Fruit fly (Drosophila melanogaster) whole organism, embryonic: ENCODE data around the gene witty.

Experiments used
- Antp ChIP-seq: fragments of 200-800 bp; sonication (Bioruptor generic); optimal IDR thresholded peaks from 3 replicates; lab custom pipeline; 2016; ENCODE audit warnings: missing biosample characterization, missing genetic modification characterization
- Atf3 ChIP-seq: fragments of 200-800 bp; sonication (Bioruptor generic); optimal IDR thresholded peaks from 3 replicates; lab custom pipeline; 2016; ENCODE audit warnings: missing biosample characterization, missing genetic modification characterization
- B-H2 ChIP-seq: fragments of 200-800 bp; sonication (Bioruptor generic); optimal IDR thresholded peaks from 2 replicates; lab custom pipeline; 2018; ENCODE audit warnings: missing biosample characterization, mild to moderate bottlenecking, missing genetic modification characterization
- CG10209 ChIP-seq: fragments of 200-800 bp; sonication (Bioruptor generic); optimal IDR thresholded peaks from 3 replicates; lab custom pipeline; 2017; ENCODE audit warnings: missing biosample characterization, mild to moderate bottlenecking, missing genetic modification characterization, missing genetic modification reagents
- CG10565 ChIP-seq: fragments of 200-800 bp; sonication (Bioruptor generic); optimal IDR thresholded peaks from 3 replicates; lab custom pipeline; 2016; ENCODE audit warnings: missing biosample characterization, mild to moderate bottlenecking, missing genetic modification characterization
- CG11695 ChIP-seq: fragments of 200-800 bp; sonication (Bioruptor generic); IDR thresholded peaks from 3 replicates; pipeline ENCODE4 v1.3.6; 2022; ENCODE audit warnings: missing biosample characterization, missing genetic modification characterization
- CG13287 ChIP-seq: fragments of 200-800 bp; sonication (Bioruptor generic); IDR thresholded peaks from 2 replicates; pipeline ENCODE4 v1.3.6; 2022; ENCODE audit warnings: missing biosample characterization, missing genetic modification characterization; ENCODE audit not compliant: partially characterized antibody
- CG15696 ChIP-seq: fragments of 200-800 bp; sonication (Bioruptor generic); optimal IDR thresholded peaks from 2 replicates; lab custom pipeline; 2019; ENCODE audit warnings: missing biosample characterization, mild to moderate bottlenecking, missing genetic modification characterization, moderate library complexity
- CG1792 ChIP-seq: fragments of 200-800 bp; sonication (Bioruptor generic); optimal IDR thresholded peaks from 2 replicates; lab custom pipeline; 2016; ENCODE audit warnings: missing biosample characterization, missing genetic modification characterization
- CG1832 ChIP-seq: fragments of 200-800 bp; sonication (Bioruptor generic); optimal IDR thresholded peaks from 2 replicates; lab custom pipeline; 2017; ENCODE audit warnings: missing biosample characterization, mild to moderate bottlenecking, missing genetic modification characterization, inconsistent platforms
- CG18476 ChIP-seq: fragments of 200-800 bp; sonication (Bioruptor generic); optimal IDR thresholded peaks from 2 replicates; lab custom pipeline; 2016; ENCODE audit warnings: missing biosample characterization, mild to moderate bottlenecking, missing genetic modification characterization
- CG2202 ChIP-seq: fragments of 200-800 bp; sonication (Bioruptor generic); optimal IDR thresholded peaks from 2 replicates; lab custom pipeline; 2018; ENCODE audit warnings: missing biosample characterization, mild to moderate bottlenecking, missing genetic modification characterization
- CG4854 ChIP-seq: fragments of 200-800 bp; sonication (Bioruptor generic); optimal IDR thresholded peaks from 2 replicates; lab custom pipeline; 2016; ENCODE audit warnings: missing biosample characterization, missing genetic modification characterization, inconsistent platforms
- CG6254 ChIP-seq: fragments of 200-800 bp; sonication (Bioruptor generic); optimal IDR thresholded peaks from 3 replicates; lab custom pipeline; 2017; ENCODE audit warnings: mild to moderate bottlenecking, missing biosample characterization, missing genetic modification reagents, missing genetic modification characterization
- CG7357 ChIP-seq: fragments of 200-800 bp; sonication (Bioruptor generic); IDR thresholded peaks from 3 replicates; pipeline ENCODE4 v1.3.6; 2022; ENCODE audit warnings: missing biosample characterization, missing genetic modification characterization
- CG7786 ChIP-seq: fragments of 200-800 bp; sonication (Bioruptor generic); optimal IDR thresholded peaks from 2 replicates; lab custom pipeline; 2016; ENCODE audit warnings: missing biosample characterization, missing genetic modification characterization
- CG7839 ChIP-seq: fragments of 200-800 bp; sonication (Bioruptor generic); optimal IDR thresholded peaks from 3 replicates; lab custom pipeline; 2018; ENCODE audit warnings: missing biosample characterization, mild to moderate bottlenecking, missing genetic modification characterization, moderate library complexity
- CG9437 ChIP-seq: fragments of 200-800 bp; sonication (Bioruptor generic); optimal IDR thresholded peaks from 2 replicates; lab custom pipeline; 2018; ENCODE audit warnings: missing biosample characterization, mild to moderate bottlenecking, missing genetic modification characterization
- Dbx ChIP-seq: fragments of 200-800 bp; sonication (Bioruptor generic); IDR thresholded peaks from 3 replicates; pipeline ENCODE4 v1.3.6; 2022; ENCODE audit warnings: missing biosample characterization, missing genetic modification characterization
- Dfd ChIP-seq, 2 experiments: fragments of >200 bp; optimal IDR thresholded peaks; 2 replicates each; lab custom pipeline; 2017; ENCODE audit warnings: missing biosample characterization in 2 of 2, missing genetic modification characterization in 2 of 2
- Dip3 ChIP-seq: fragments of 200-800 bp; sonication (Bioruptor generic); optimal IDR thresholded peaks from 3 replicates; lab custom pipeline; 2016; ENCODE audit warnings: missing biosample characterization, missing genetic modification characterization
- Elba2 ChIP-seq: fragments of 200-800 bp; sonication (Bioruptor generic); optimal IDR thresholded peaks from 3 replicates; lab custom pipeline; 2016; ENCODE audit warnings: missing biosample characterization, missing genetic modification characterization
- H15 ChIP-seq: fragments of 200-800 bp; sonication (Bioruptor generic); IDR thresholded peaks from 3 replicates; pipeline ENCODE4 v1.3.6; 2022; ENCODE audit warnings: missing biosample characterization, missing genetic modification characterization
- HLH4C ChIP-seq: fragments of 200-800 bp; sonication (Bioruptor generic); IDR thresholded peaks from 3 replicates; pipeline ENCODE4 v1.3.6; 2022; ENCODE audit warnings: missing biosample characterization, missing genetic modification characterization; ENCODE audit not compliant: partially characterized antibody
- Hr3 ChIP-seq: fragments of 200-800 bp; sonication (Bioruptor generic); optimal IDR thresholded peaks from 3 replicates; lab custom pipeline; 2016; ENCODE audit warnings: missing biosample characterization, missing genetic modification characterization
- Opbp ChIP-seq: fragments of 200-800 bp; sonication (Bioruptor generic); IDR thresholded peaks from 3 replicates; pipeline ENCODE4 v1.3.6; 2022; ENCODE audit warnings: missing biosample characterization, missing genetic modification characterization; ENCODE audit not compliant: partially characterized antibody
- Taf1 ChIP-seq: fragments of 200-800 bp; sonication (Bioruptor generic); IDR thresholded peaks from 2 replicates; pipeline ENCODE4 v1.3.6; 2022; ENCODE audit warnings: missing biosample characterization, missing genetic modification characterization
- ash1 ChIP-seq: fragments of 200-800 bp; sonication (Bioruptor generic); optimal IDR thresholded peaks from 2 replicates; lab custom pipeline; 2018; ENCODE audit warnings: missing biosample characterization, mild to moderate bottlenecking, missing genetic modification characterization
- cato ChIP-seq: fragments of 200-800 bp; sonication (Bioruptor generic); optimal IDR thresholded peaks from 2 replicates; lab custom pipeline; 2016; ENCODE audit warnings: missing biosample characterization, missing genetic modification characterization, borderline replicate concordance
- cg ChIP-seq: fragments of 200-800 bp; sonication (Bioruptor generic); optimal IDR thresholded peaks from 3 replicates; lab custom pipeline; 2019; ENCODE audit warnings: missing biosample characterization, mild to moderate bottlenecking, missing genetic modification characterization, moderate library complexity
- chinmo ChIP-seq: fragments of 200-800 bp; sonication (Bioruptor generic); IDR thresholded peaks from 4 replicates; pipeline ENCODE4 v1.3.6; 2022; ENCODE audit warnings: missing biosample characterization, missing genetic modification characterization; ENCODE audit not compliant: partially characterized antibody
- corto ChIP-seq: fragments of 200-800 bp; sonication (Bioruptor generic); optimal IDR thresholded peaks from 2 replicates; lab custom pipeline; 2016; ENCODE audit warnings: missing biosample characterization, mild to moderate bottlenecking, missing genetic modification characterization, moderate library complexity
- danr ChIP-seq: fragments of 200-800 bp; sonication (Bioruptor generic); IDR thresholded peaks from 2 replicates; pipeline ENCODE4 v1.3.6; 2022; ENCODE audit warnings: missing biosample characterization, missing genetic modification characterization
- h ChIP-seq: fragments of >200 bp; optimal IDR thresholded peaks from 2 replicates; lab custom pipeline; 2017
- ham ChIP-seq: fragments of 200-800 bp; sonication (Bioruptor generic); IDR thresholded peaks from 2 replicates; pipeline ENCODE4 v1.3.6; 2022; ENCODE audit warnings: missing biosample characterization, missing genetic modification characterization
- inv ChIP-seq: fragments of 200-800 bp; sonication (Bioruptor generic); IDR thresholded peaks from 2 replicates; pipeline ENCODE4 v1.3.6; 2022; ENCODE audit warnings: missing biosample characterization, missing genetic modification characterization; ENCODE audit not compliant: partially characterized antibody
- jing ChIP-seq: fragments of 200-800 bp; sonication (Bioruptor generic); optimal IDR thresholded peaks from 2 replicates; lab custom pipeline; 2018; ENCODE audit warnings: missing biosample characterization, mild to moderate bottlenecking, missing genetic modification characterization
- kay ChIP-seq: fragments of 200-800 bp; sonication (Bioruptor generic); optimal IDR thresholded peaks from 2 replicates; lab custom pipeline; 2016; ENCODE audit warnings: missing biosample characterization, missing genetic modification characterization
- mirr ChIP-seq: fragments of 200-800 bp; sonication (Bioruptor generic); optimal IDR thresholded peaks from 3 replicates; lab custom pipeline; 2018; ENCODE audit warnings: missing biosample characterization, mild to moderate bottlenecking, missing genetic modification characterization
- peb ChIP-seq: fragments of 200-800 bp; sonication (Bioruptor generic); IDR thresholded peaks from 2 replicates; pipeline ENCODE4 v1.3.6; 2022; ENCODE audit warnings: missing biosample characterization, missing genetic modification characterization
- prd ChIP-seq, 3 experiments: fragments of >200 bp in 2 of 3; fragments of 200-800 bp in 1 of 3; sonication (Bioruptor generic) in 1 of 3; optimal IDR thresholded peaks in 2 of 3; IDR thresholded peaks in 1 of 3; 2 replicates in 2 of 3; 3 replicates in 1 of 3; pipeline versions ENCODE4 v1.3.6 to Lab custom; 2017 to 2022; ENCODE audit warnings: missing biosample characterization in 1 of 3, missing genetic modification characterization in 1 of 3
- pzg ChIP-seq: fragments of 200-800 bp; sonication (Bioruptor generic); optimal IDR thresholded peaks from 3 replicates; lab custom pipeline; 2018; ENCODE audit warnings: missing biosample characterization, mild to moderate bottlenecking, missing genetic modification characterization, moderate library complexity
- so ChIP-seq: fragments of 200-800 bp; sonication (Bioruptor generic); IDR thresholded peaks from 3 replicates; pipeline ENCODE4 v1.3.6; 2022; ENCODE audit warnings: missing biosample characterization, missing genetic modification characterization
- sob ChIP-seq: fragments of 200-800 bp; sonication (Bioruptor generic); IDR thresholded peaks from 2 replicates; pipeline ENCODE4 v1.3.6; 2022; ENCODE audit warnings: missing biosample characterization, missing genetic modification characterization
- sr ChIP-seq: fragments of 200-800 bp; sonication (Bioruptor generic); IDR thresholded peaks from 3 replicates; pipeline ENCODE4 v1.3.6; 2022; ENCODE audit warnings: missing biosample characterization, missing genetic modification characterization
- tap ChIP-seq: fragments of 200-800 bp; optimal IDR thresholded peaks from 3 replicates; lab custom pipeline; 2019; ENCODE audit warnings: missing biosample characterization, mild to moderate bottlenecking, missing genetic modification characterization, moderate library complexity
- tna ChIP-seq: fragments of 200-800 bp; sonication (Bioruptor generic); IDR thresholded peaks from 2 replicates; pipeline ENCODE4 v1.3.6; 2022; ENCODE audit warnings: missing biosample characterization, missing genetic modification characterization; ENCODE audit not compliant: partially characterized antibody
- trem ChIP-seq: fragments of 200-800 bp; optimal IDR thresholded peaks from 3 replicates; lab custom pipeline; 2019; ENCODE audit warnings: missing biosample characterization, mild to moderate bottlenecking, missing genetic modification characterization, moderate library complexity
- trh ChIP-seq: fragments of 200-800 bp; sonication (Bioruptor generic); optimal IDR thresholded peaks from 2 replicates; lab custom pipeline; 2016; ENCODE audit warnings: missing biosample characterization, missing genetic modification characterization
- zen ChIP-seq: fragments of 200-800 bp; sonication (Bioruptor generic); optimal IDR thresholded peaks from 3 replicates; lab custom pipeline; 2018; ENCODE audit warnings: missing biosample characterization, mild to moderate bottlenecking, missing genetic modification characterization, moderate library complexity

The witty gene

DNA sequence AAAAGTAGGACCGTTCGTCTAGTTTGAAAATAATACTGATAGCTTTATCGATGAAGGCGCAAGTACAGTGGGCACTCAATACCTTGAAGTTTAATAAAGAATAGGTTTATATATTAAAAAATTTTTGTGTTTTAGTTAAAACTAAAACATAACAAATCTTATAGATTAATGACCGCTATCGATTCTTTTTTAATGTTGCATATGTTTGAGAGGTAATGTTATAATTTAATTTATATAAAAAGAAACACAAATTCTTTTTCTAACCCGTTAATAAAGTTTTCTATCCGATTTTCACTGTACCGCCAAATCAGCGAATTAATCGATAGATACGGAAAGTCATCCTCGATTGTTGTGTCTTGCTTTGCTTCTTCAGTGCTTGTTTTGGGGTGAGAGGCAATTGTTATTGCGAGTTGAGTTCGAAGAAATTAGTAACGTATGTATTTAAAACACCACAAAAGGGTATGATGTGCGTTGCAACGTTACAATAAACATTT lies 46.1 kb downstream of the witty start, which contains the start of the genes Dad1 and CG13384 (continued):
- TF ChIP-seq CG15696 (tag; lab: Kevin White, UChicago) (peak; percentile 94), trh (GFP tag; lab: Kevin White, UChicago) (peak; percentile 78), jing (GFP tag; lab: Kevin White, UChicago) (no peak), HLH4C (GFP tag; lab: Robert Waterston, UW) (no peak), CG10209 (GFP tag; lab: Kevin White, UChicago) (peak; percentile 92), h (lab: Kevin White, UChicago) (no peak), sob (GFP tag; lab: Robert Waterston, UW) (peak; percentile 93), CG6254 (GFP tag; lab: Kevin White, UChicago) (peak; percentile 71), danr (GFP tag; lab: Robert Waterston, UW) (peak; percentile 89), CG7786 (GFP tag; lab: Kevin White, UChicago) (peak; percentile 59), cg (GFP tag; lab: Kevin White, UChicago) (no peak), Atf3 (GFP tag; lab: Kevin White, UChicago) (peak; percentile 16), Dip3 (GFP tag; lab: Kevin White, UChicago) (peak; percentile 67), CG1832 (GFP tag; lab: Kevin White, UChicago) (no peak), inv (GFP tag; lab: Robert Waterston, UW) (peak; percentile 47; the same call in 1 of the 2 replicates), ash1 (no peak), CG2202 (tag; lab: Kevin White, UChicago) (peak; percentile 81), kay (GFP tag; lab: Kevin White, UChicago) (peak; percentile 57), prd (optimal IDR thresholded peaks at IDR 0.05; lab: Kevin White, UChicago) (no peak), prd (GFP tag; IDR thresholded peaks at IDR 0.05; lab: Robert Waterston, UW) (peak; percentile 95), CG13287 (GFP tag; lab: Robert Waterston, UW) (peak; percentile 50), CG10565 (GFP tag; lab: Kevin White, UChicago) (peak; percentile 38), CG1792 (GFP tag; lab: Kevin White, UChicago) (no peak), CG11695 (peak; percentile 92), zen (tag; lab: Kevin White, UChicago) (peak; percentile 89), Taf1 (GFP tag; lab: Robert Waterston, UW) (peak; percentile 83), Hr3 (GFP tag; lab: Kevin White, UChicago) (peak; percentile 92), CG4854 (GFP tag; lab: Kevin White, UChicago) (peak; percentile 75), CG18476 (GFP tag; lab: Kevin White, UChicago) (peak; percentile 85), Dfd (GFP tag; optimal IDR thresholded peaks at IDR 0.05; lab: Kevin White, UChicago) (no peak), pzg (GFP tag; lab: Kevin White, UChicago) (peak; percentile 34), chinmo (GFP tag; lab: Robert Waterston, UW) (no peak), so (GFP tag; lab: Robert Waterston, UW) (peak; percentile 78; the same call in 2 of the 3 replicates), mirr (GFP tag; lab: Kevin White, UChicago) (peak; percentile 52), sr (GFP tag; lab: Robert Waterston, UW) (no peak), Dbx (peak; percentile 93), trem (tag; lab: Kevin White, UChicago) (peak; percentile 93), peb (GFP tag; lab: Robert Waterston, UW) (peak; percentile 85), Elba2 (GFP tag; lab: Kevin White, UChicago) (peak; percentile 69), CG9437 (GFP tag; lab: Kevin White, UChicago) (peak; percentile 87), cato (GFP tag; lab: Kevin White, UChicago) (peak; percentile 84), B-H2 (GFP tag; lab: Kevin White, UChicago) (peak; percentile 96), ham (GFP tag; lab: Robert Waterston, UW) (peak; percentile 74; the same call in 1 of the 2 replicates), CG7357 (GFP tag; lab: Robert Waterston, UW) (peak; percentile 87), tap (tag; lab: Kevin White, UChicago) (peak; percentile 90), Antp (no peak), H15 (GFP tag; lab: Robert Waterston, UW) (peak; percentile 64; the same call in 1 of the 3 replicates), Opbp (GFP tag; lab: Robert Waterston, UW) (peak; percentile 33; the same call in 1 of the 3 replicates), CG7839 (tag; lab: Kevin White, UChicago) (peak; percentile 96), corto (GFP tag; lab: Kevin White, UChicago) (peak; percentile 86), tna (GFP tag; lab: Robert Waterston, UW) (no peak)
